Worm (Caenorhabditis elegans) whole organism, L1 larva: ENCODE measurements around the gene his-61.

Experiments
- C16A3.4 ChIP-seq: fragments of 150-350 bp; optimal IDR thresholded peaks from 2 replicates; lab custom pipeline; 2014; ENCODE audit warnings: missing biosample characterization, missing genetic modification characterization
- F16B12.6 ChIP-seq: fragments of 150-350 bp; optimal IDR thresholded peaks from 2 replicates; lab custom pipeline; 2014; ENCODE audit warnings: missing biosample characterization, missing genetic modification characterization
- aha-1 ChIP-seq: fragments of 150-350 bp; optimal IDR thresholded peaks from 2 replicates; lab custom pipeline; 2014; ENCODE audit warnings: missing biosample characterization, missing genetic modification characterization
- alr-1 ChIP-seq: fragments of 200-800 bp; sonication (Bioruptor generic); optimal IDR thresholded peaks from 2 replicates; lab custom pipeline; 2018; ENCODE audit warnings: borderline replicate concordance, mild to moderate bottlenecking, missing genetic modification characterization, missing compliant biosample characterization
- blmp-1 ChIP-seq: fragments of 150-350 bp; optimal IDR thresholded peaks from 2 replicates; lab custom pipeline; 2014; ENCODE audit warnings: missing biosample characterization, missing genetic modification characterization
- ceh-8 ChIP-seq: fragments of 200-800 bp; sonication (Bioruptor generic); optimal IDR thresholded peaks from 2 replicates; lab custom pipeline; 2018; ENCODE audit warnings: mild to moderate bottlenecking, missing genetic modification characterization, moderate library complexity, missing compliant biosample characterization
- ces-1 ChIP-seq: fragments of 150-350 bp; optimal IDR thresholded peaks from 2 replicates; lab custom pipeline; 2014; ENCODE audit warnings: missing biosample characterization, missing genetic modification reagents, missing genetic modification characterization
- efl-1 ChIP-seq, 4 experiments: fragments of 150-350 bp; optimal IDR thresholded peaks in 3 of 4; peaks in 1 of 4; 1 replicate in 1 of 4; 2 replicates in 3 of 4; lab custom pipeline; 2014; ENCODE audit warnings: missing biosample characterization in 2 of 4, missing genetic modification characterization in 2 of 4, missing genetic modification reagents in 2 of 4
- elt-2 ChIP-seq: sonication (generic microtip); optimal IDR thresholded peaks from 2 replicates; lab custom pipeline; 2016; ENCODE audit warnings: missing genetic modification characterization, mild to moderate bottlenecking, inconsistent platforms, missing compliant biosample characterization, missing genetic modification reagents
- elt-3 ChIP-seq, 6 experiments: fragments of 150-350 bp in 1 of 6; sonication (generic microtip); optimal IDR thresholded peaks; 2 replicates each; lab custom pipeline; 2017 to 2018; ENCODE audit warnings: missing biosample characterization in 6 of 6, missing genetic modification characterization in 6 of 6, inconsistent platforms in 1 of 6
- ets-5 ChIP-seq: fragments of 200-800 bp; sonication (Bioruptor generic); IDR thresholded peaks from 2 replicates; pipeline ENCODE4 v1.3.6; 2022; ENCODE audit warnings: missing genetic modification characterization, missing compliant biosample characterization
- fkh-8 ChIP-seq: sonication (generic microtip); optimal IDR thresholded peaks from 2 replicates; lab custom pipeline; 2016; ENCODE audit warnings: mild to moderate bottlenecking, missing genetic modification characterization, missing compliant biosample characterization
- grh-1 ChIP-seq: fragments of 200-800 bp; sonication (Bioruptor generic); IDR thresholded peaks from 2 replicates; pipeline ENCODE4 v1.3.6; 2022; ENCODE audit warnings: missing genetic modification reagents, missing genetic modification characterization, missing compliant biosample characterization
- hlh-4 ChIP-seq: sonication (generic microtip); optimal IDR thresholded peaks from 2 replicates; lab custom pipeline; 2016; ENCODE audit warnings: mild to moderate bottlenecking, missing genetic modification characterization, missing compliant biosample characterization
- hpl-2 ChIP-seq: fragments of 150-350 bp; optimal IDR thresholded peaks from 2 replicates; lab custom pipeline; 2014; ENCODE audit warnings: missing biosample characterization, missing genetic modification reagents, missing genetic modification characterization
- jun-1 ChIP-seq: fragments of 150-350 bp; optimal IDR thresholded peaks from 2 replicates; lab custom pipeline; 2014; ENCODE audit warnings: missing biosample characterization, missing genetic modification reagents, missing genetic modification characterization
- lin-14 ChIP-seq: fragments of 200-800 bp; sonication (Bioruptor generic); optimal IDR thresholded peaks from 2 replicates; lab custom pipeline; 2018; ENCODE audit warnings: mild to moderate bottlenecking, missing genetic modification characterization, moderate library complexity, missing compliant biosample characterization
- lin-35 ChIP-seq, 2 experiments: fragments of 150-350 bp; optimal IDR thresholded peaks; 2 replicates each; lab custom pipeline; 2014; ENCODE audit warnings: missing biosample characterization in 2 of 2, missing genetic modification characterization in 2 of 2, missing genetic modification reagents in 2 of 2
- mab-9 ChIP-seq: fragments of 200-800 bp; sonication (Bioruptor generic); IDR thresholded peaks from 2 replicates; pipeline ENCODE4 v1.3.6; 2022; ENCODE audit warnings: missing genetic modification reagents, missing genetic modification characterization, missing compliant biosample characterization
- mef-2 ChIP-seq: fragments of 150-350 bp; optimal IDR thresholded peaks from 2 replicates; lab custom pipeline; 2014; ENCODE audit warnings: missing biosample characterization, missing genetic modification characterization
- mep-1 ChIP-seq: fragments of 150-350 bp; optimal IDR thresholded peaks from 2 replicates; lab custom pipeline; 2014; ENCODE audit warnings: missing biosample characterization, missing genetic modification characterization
- nhr-20 ChIP-seq: sonication (generic microtip); optimal IDR thresholded peaks from 2 replicates; lab custom pipeline; 2016; ENCODE audit warnings: mild to moderate bottlenecking, missing genetic modification characterization, missing compliant biosample characterization
- nhr-28 ChIP-seq: fragments of 150-350 bp; optimal IDR thresholded peaks from 2 replicates; lab custom pipeline; 2014; ENCODE audit warnings: missing biosample characterization, missing genetic modification characterization
- nhr-85 ChIP-seq: sonication (generic microtip); peaks from one replicate; lab custom pipeline; 2016; ENCODE audit warnings: missing genetic modification characterization, inconsistent platforms, missing compliant biosample characterization
- pqm-1 ChIP-seq: sonication (generic microtip); optimal IDR thresholded peaks from 3 replicates; lab custom pipeline; 2017; ENCODE audit warnings: missing biosample characterization, missing genetic modification characterization
- swsn-7 ChIP-seq: sonication (generic microtip); optimal IDR thresholded peaks from 2 replicates; lab custom pipeline; 2016; ENCODE audit warnings: missing genetic modification characterization, missing compliant biosample characterization
- tbx-2 ChIP-seq: sonication (generic microtip); optimal IDR thresholded peaks from 2 replicates; lab custom pipeline; 2016; ENCODE audit warnings: missing genetic modification characterization, missing compliant biosample characterization
- tlp-1 ChIP-seq: fragments of 150-350 bp; optimal IDR thresholded peaks from 2 replicates; lab custom pipeline; 2014; ENCODE audit warnings: missing biosample characterization, missing genetic modification characterization
- unc-130 ChIP-seq: fragments of 150-350 bp; optimal IDR thresholded peaks from 2 replicates; lab custom pipeline; 2017; ENCODE audit warnings: missing biosample characterization, missing genetic modification characterization, inconsistent platforms
- unc-30 ChIP-seq: sonication (generic microtip); optimal IDR thresholded peaks from 2 replicates; lab custom pipeline; 2017; ENCODE audit warnings: missing biosample characterization, missing genetic modification characterization
- unc-62 ChIP-seq: fragments of 150-350 bp; optimal IDR thresholded peaks from 2 replicates; lab custom pipeline; 2014; ENCODE audit warnings: missing biosample characterization, missing genetic modification reagents, missing genetic modification characterization
- unc-86 ChIP-seq: sonication (generic microtip); optimal IDR thresholded peaks from 2 replicates; lab custom pipeline; 2016; ENCODE audit warnings: missing genetic modification characterization, missing compliant biosample characterization
- vab-15 ChIP-seq: sonication (generic microtip); optimal IDR thresholded peaks from 2 replicates; lab custom pipeline; 2017; ENCODE audit warnings: missing genotype, mild to moderate bottlenecking, missing genetic modification characterization, missing compliant biosample characterization
- zip-4 ChIP-seq: fragments of 200-800 bp; sonication (Bioruptor generic); optimal IDR thresholded peaks from 2 replicates; lab custom pipeline; 2018; ENCODE audit warnings: mild to moderate bottlenecking, missing genetic modification characterization, moderate library complexity, missing compliant biosample characterization
- ztf-11 ChIP-seq, 2 experiments: sonication (generic microtip); optimal IDR thresholded peaks; 2 replicates each; lab custom pipeline; 2016 to 2017; ENCODE audit warnings: missing genetic modification characterization in 2 of 2, missing biosample characterization in 1 of 2, missing compliant biosample characterization in 1 of 2
- ztf-4 ChIP-seq: fragments of 150-350 bp; optimal IDR thresholded peaks from 2 replicates; lab custom pipeline; 2014; ENCODE audit warnings: missing biosample characterization, missing genetic modification characterization

Gene his-61

ce11 chrIV:7469782-7470413, 16.1 kb downstream of the his-61 start, which contains the start of gene F55G1.7:
Gene F55G1.7, minus strand, starts transcription at chrIV:7469832.
- TF ChIP-seq nhr-20 (tag; lab: Kevin White, UChicago) (peak; percentile 66), blmp-1 (tag; lab: Kevin White, UChicago) (peak; percentile 55), tbx-2 (peak; percentile 56), ets-5 (GFP tag; lab: Robert Waterston, UW) (no peak), swsn-7 (tag; lab: Kevin White, UChicago) (no peak), lin-14 (GFP tag; lab: Kevin White, UChicago) (peak; percentile 45), unc-30 (no peak), C16A3.4 (no peak), ztf-11 (tag; optimal IDR thresholded peaks at IDR 0.05; lab: Kevin White, UChicago) (no peak), unc-130 (tag; lab: Kevin White, UChicago) (no peak), hlh-4 (tag; lab: Kevin White, UChicago) (no peak), alr-1 (tag; lab: Kevin White, UChicago) (no peak), efl-1 (optimal IDR thresholded peaks at IDR 0.05; lab: Kevin White, UChicago) (no peak), efl-1 (GFP tag; optimal IDR thresholded peaks at IDR 0.05 in 1 of 2; lab: Kevin White, UChicago) (peak in 1 of 2 experiments; percentile 20), zip-4 (GFP tag; lab: Kevin White, UChicago) (no peak), lin-35 (GFP tag; optimal IDR thresholded peaks at IDR 0.05; lab: Kevin White, UChicago) (peak in 1 of 2 experiments; percentile 35), grh-1 (no peak), elt-3 (tag; optimal IDR thresholded peaks at IDR 0.05; lab: Kevin White, UChicago) (peak in 5 of 6 experiments; percentile 13 to 90 (median 29)), mef-2 (tag; lab: Kevin White, UChicago) (no peak), tlp-1 (no peak), nhr-28 (tag; lab: Kevin White, UChicago) (no peak), nhr-85 (tag; lab: Kevin White, UChicago) (peak; percentile 54)

- TF ChIP-seq unc-62 (GFP tag; lab: Kevin White, UChicago): no peak
- no peak for TF ChIP-seq ces-1 (GFP tag; lab: Kevin White, UChicago)
- no peak for TF ChIP-seq mep-1 (tag; lab: Kevin White, UChicago)
- TF ChIP-seq aha-1 (tag; lab: Kevin White, UChicago): no peak
- no peak for TF ChIP-seq hpl-2 (GFP tag; lab: Kevin White, UChicago)
- no peak for TF ChIP-seq lin-35 (GFP tag; optimal IDR thresholded peaks at IDR 0.05; lab: Kevin White, UChicago)
- TF ChIP-seq vab-15 (tag; lab: Kevin White, UChicago): no peak
- TF ChIP-seq mab-9 (GFP tag; lab: Robert Waterston, UW): no peak
- no peak for TF ChIP-seq pqm-1 (tag; lab: Kevin White, UChicago)
- TF ChIP-seq ceh-8 (GFP tag; lab: Kevin White, UChicago): no peak
- TF ChIP-seq nhr-28 (tag; lab: Kevin White, UChicago): no peak
- no peak for TF ChIP-seq unc-86 (tag; lab: Kevin White, UChicago)
- no peak for TF ChIP-seq F16B12.6 (tag; lab: Kevin White, UChicago)
- TF ChIP-seq ets-5 (GFP tag; lab: Robert Waterston, UW): no peak
- TF ChIP-seq ztf-4 (tag; lab: Kevin White, UChicago): no peak
- TF ChIP-seq fkh-8 (tag; lab: Kevin White, UChicago): no peak
- no peak for TF ChIP-seq tbx-2
Measured at ce11 chrIV:7468638-7469037, 17.4 kb downstream of the his-61 start.

ce11 chrIV:7467170-7467569, 18.8 kb downstream of the his-61 start:
- TF ChIP-seq elt-2 (peak; percentile 46), mef-2 (tag; lab: Kevin White, UChicago) (no peak), unc-130 (tag; lab: Kevin White, UChicago) (no peak), efl-1 (optimal IDR thresholded peaks at IDR 0.05; lab: Kevin White, UChicago) (no peak), efl-1 (GFP tag; optimal IDR thresholded peaks at IDR 0.05 in 1 of 2; lab: Kevin White, UChicago) (peak in 1 of 2 experiments; percentile 33), jun-1 (tag; lab: Kevin White, UChicago) (peak; percentile 55)
- TF ChIP-seq, all 84 proteins: peak for 3
